Fruit fly (Drosophila melanogaster) whole organism, prepupa: ENCODE data around the gene Ir94d.

Experiments used
- Blimp-1 ChIP-seq: fragments of 200-800 bp; sonication (Bioruptor generic); optimal IDR thresholded peaks from 3 replicates; lab custom pipeline; 2017; ENCODE audit warnings: missing biosample characterization, missing genetic modification characterization, mild to moderate bottlenecking, moderate library complexity, missing genetic modification reagents
- CG10631 ChIP-seq: fragments of 200-800 bp; sonication (Bioruptor generic); optimal IDR thresholded peaks from 2 replicates; lab custom pipeline; 2016; ENCODE audit warnings: missing biosample characterization, missing genetic modification characterization
- CG11294 ChIP-seq: fragments of 200-800 bp; sonication (Bioruptor generic); IDR thresholded peaks from 2 replicates; pipeline ENCODE4 v1.3.6; 2022; ENCODE audit warnings: missing biosample characterization, missing genetic modification characterization
- CG11762 ChIP-seq: fragments of 200-800 bp; sonication (Bioruptor generic); optimal IDR thresholded peaks from 3 replicates; lab custom pipeline; 2016; ENCODE audit warnings: missing biosample characterization, missing genetic modification characterization; ENCODE audit not compliant: insufficient read depth
- CG11902 ChIP-seq: fragments of 200-800 bp; sonication (Bioruptor generic); optimal IDR thresholded peaks from 3 replicates; lab custom pipeline; 2016; ENCODE audit warnings: missing biosample characterization, missing genetic modification characterization
- CG15336 ChIP-seq: fragments of 200-800 bp; sonication (Bioruptor generic); IDR thresholded peaks from 2 replicates; pipeline ENCODE4 v1.3.6; 2022; ENCODE audit warnings: missing biosample characterization, missing genetic modification characterization
- CG16779 ChIP-seq: fragments of 200-800 bp; sonication (Bioruptor generic); optimal IDR thresholded peaks from 3 replicates; lab custom pipeline; 2017; ENCODE audit warnings: missing biosample characterization, mild to moderate bottlenecking, missing genetic modification characterization
- CG31627 ChIP-seq: fragments of 200-800 bp; sonication (Bioruptor generic); optimal IDR thresholded peaks from 3 replicates; lab custom pipeline; 2016; ENCODE audit warnings: missing biosample characterization, missing genetic modification characterization
- CG32006 ChIP-seq: fragments of 200-800 bp; sonication (Bioruptor generic); optimal IDR thresholded peaks from 3 replicates; lab custom pipeline; 2017; ENCODE audit warnings: missing biosample characterization, mild to moderate bottlenecking, missing genetic modification characterization
- CG34406 ChIP-seq: fragments of 200-800 bp; sonication (Bioruptor generic); optimal IDR thresholded peaks from 3 replicates; lab custom pipeline; 2016; ENCODE audit warnings: missing biosample characterization, missing genetic modification characterization
- CG3919 ChIP-seq: fragments of 200-800 bp; sonication (Bioruptor generic); optimal IDR thresholded peaks from 3 replicates; lab custom pipeline; 2016; ENCODE audit warnings: missing biosample characterization, missing genetic modification characterization
- CG4318 ChIP-seq: fragments of 200-800 bp; sonication (Bioruptor generic); optimal IDR thresholded peaks from 3 replicates; lab custom pipeline; 2017; ENCODE audit warnings: missing biosample characterization, mild to moderate bottlenecking, missing genetic modification characterization
- CG6163 ChIP-seq: fragments of 200-800 bp; sonication (Bioruptor generic); IDR thresholded peaks from 3 replicates; pipeline ENCODE4 v1.3.6; 2022; ENCODE audit warnings: missing biosample characterization, missing genetic modification characterization
- CG6276 ChIP-seq: fragments of 200-800 bp; sonication (Bioruptor generic); optimal IDR thresholded peaks from 2 replicates; lab custom pipeline; 2017; ENCODE audit warnings: missing biosample characterization, mild to moderate bottlenecking, missing genetic modification characterization
- CG6808 ChIP-seq: fragments of 200-800 bp; sonication (Bioruptor generic); optimal IDR thresholded peaks from 3 replicates; lab custom pipeline; 2017; ENCODE audit warnings: missing biosample characterization, missing genetic modification characterization, mild to moderate bottlenecking, moderate library complexity, missing genetic modification reagents
- CG6854 ChIP-seq: fragments of 200-800 bp; sonication (Bioruptor generic); optimal IDR thresholded peaks from 2 replicates; lab custom pipeline; 2017; ENCODE audit warnings: missing biosample characterization, mild to moderate bottlenecking, missing genetic modification characterization
- CG7368 ChIP-seq: fragments of 200-800 bp; sonication (Bioruptor generic); optimal IDR thresholded peaks from 3 replicates; lab custom pipeline; 2016; ENCODE audit warnings: missing biosample characterization, missing genetic modification characterization
- CG8119 ChIP-seq: fragments of 200-800 bp; sonication (Bioruptor generic); IDR thresholded peaks from 3 replicates; pipeline ENCODE4 v1.3.6; 2022; ENCODE audit warnings: missing biosample characterization, missing genetic modification characterization
- CG8319 ChIP-seq: fragments of 200-800 bp; sonication (Bioruptor generic); optimal IDR thresholded peaks from 3 replicates; lab custom pipeline; 2016; ENCODE audit warnings: missing biosample characterization, missing genetic modification characterization
- CG8632 ChIP-seq: fragments of 200-800 bp; sonication (Bioruptor generic); optimal IDR thresholded peaks from 3 replicates; lab custom pipeline; 2016; ENCODE audit warnings: missing biosample characterization, missing genetic modification characterization
- CG9139 ChIP-seq: fragments of 200-800 bp; sonication (Bioruptor generic); optimal IDR thresholded peaks from 3 replicates; lab custom pipeline; 2017; ENCODE audit warnings: missing biosample characterization, mild to moderate bottlenecking, missing genetic modification characterization
- Eip75B ChIP-seq: fragments of 200-800 bp; sonication (Bioruptor generic); optimal IDR thresholded peaks from 3 replicates; lab custom pipeline; 2016; ENCODE audit warnings: missing biosample characterization, missing genetic modification characterization
- Eip78C ChIP-seq: fragments of 200-800 bp; sonication (Bioruptor generic); peaks from one replicate; lab custom pipeline; 2016; ENCODE audit warnings: missing biosample characterization, missing genetic modification characterization
- Eip93F ChIP-seq: fragments of 200-800 bp; sonication (Bioruptor generic); optimal IDR thresholded peaks from 2 replicates; lab custom pipeline; 2016; ENCODE audit warnings: missing biosample characterization, mild to moderate bottlenecking, missing genetic modification characterization
- Ets21C ChIP-seq: fragments of 200-800 bp; sonication (Bioruptor generic); optimal IDR thresholded peaks from 3 replicates; lab custom pipeline; 2016; ENCODE audit warnings: missing biosample characterization, missing genetic modification characterization
- Ets96B ChIP-seq: fragments of 200-800 bp; optimal IDR thresholded peaks from 2 replicates; lab custom pipeline; 2019; ENCODE audit warnings: missing biosample characterization, mild to moderate bottlenecking, missing genetic modification characterization, moderate library complexity
- Gug ChIP-seq: fragments of 200-800 bp; sonication (Bioruptor generic); IDR thresholded peaks from 2 replicates; pipeline ENCODE4 v1.3.6; 2022; ENCODE audit warnings: missing biosample characterization, missing genetic modification characterization
- Hr38 ChIP-seq: sonication (Bioruptor generic); optimal IDR thresholded peaks from 2 replicates; lab custom pipeline; 2016; ENCODE audit warnings: missing biosample characterization, missing genetic modification characterization
- Hr39 ChIP-seq: fragments of 200-800 bp; sonication (Bioruptor generic); optimal IDR thresholded peaks from 2 replicates; lab custom pipeline; 2016; ENCODE audit warnings: missing biosample characterization, missing genetic modification characterization
- Hr4 ChIP-seq: fragments of 200-800 bp; sonication (Bioruptor generic); optimal IDR thresholded peaks from 3 replicates; lab custom pipeline; 2016; ENCODE audit warnings: missing biosample characterization, missing genetic modification characterization
- Lpt ChIP-seq: fragments of 200-800 bp; sonication (Bioruptor generic); optimal IDR thresholded peaks from 3 replicates; lab custom pipeline; 2016; ENCODE audit warnings: missing biosample characterization, missing genetic modification characterization
- Met ChIP-seq: fragments of 200-800 bp; sonication (Bioruptor generic); optimal IDR thresholded peaks from 3 replicates; lab custom pipeline; 2016; ENCODE audit warnings: missing biosample characterization, missing genetic modification characterization
- OdsH ChIP-seq: fragments of 200-800 bp; sonication (Bioruptor generic); optimal IDR thresholded peaks from 3 replicates; lab custom pipeline; 2016; ENCODE audit warnings: missing biosample characterization, missing genetic modification characterization
- Smox ChIP-seq: fragments of 200-800 bp; sonication (Bioruptor generic); optimal IDR thresholded peaks from 3 replicates; lab custom pipeline; 2016; ENCODE audit warnings: missing biosample characterization, missing genetic modification characterization
- Sox14 ChIP-seq: fragments of 200-800 bp; sonication (Bioruptor generic); optimal IDR thresholded peaks from 3 replicates; lab custom pipeline; 2016; ENCODE audit warnings: missing biosample characterization, missing genetic modification characterization
- achi ChIP-seq: fragments of 200-800 bp; sonication (Bioruptor generic); optimal IDR thresholded peaks from 3 replicates; lab custom pipeline; 2016; ENCODE audit warnings: missing biosample characterization, missing genetic modification characterization
- acj6 ChIP-seq: fragments of 200-800 bp; sonication (Bioruptor generic); optimal IDR thresholded peaks from 3 replicates; lab custom pipeline; 2016; ENCODE audit warnings: missing biosample characterization, missing genetic modification characterization
- dac ChIP-seq: fragments of 200-800 bp; sonication (Bioruptor generic); optimal IDR thresholded peaks from 2 replicates; lab custom pipeline; 2017; ENCODE audit warnings: missing biosample characterization, mild to moderate bottlenecking, missing genetic modification characterization
- eg ChIP-seq: fragments of 200-800 bp; sonication (Bioruptor generic); IDR thresholded peaks from 3 replicates; pipeline ENCODE4 v1.3.6; 2022; ENCODE audit warnings: missing biosample characterization, missing genetic modification characterization
- esn ChIP-seq: fragments of 200-800 bp; sonication (Bioruptor generic); optimal IDR thresholded peaks from 2 replicates; lab custom pipeline; 2016; ENCODE audit warnings: missing biosample characterization, mild to moderate bottlenecking, missing genetic modification characterization, moderate library complexity
- fd59A ChIP-seq: fragments of 200-800 bp; sonication (Bioruptor generic); optimal IDR thresholded peaks from 2 replicates; lab custom pipeline; 2017; ENCODE audit warnings: missing biosample characterization, mild to moderate bottlenecking, missing genetic modification characterization, missing genetic modification reagents
- pdm3 ChIP-seq: fragments of 200-800 bp; sonication (Bioruptor generic); optimal IDR thresholded peaks from 3 replicates; lab custom pipeline; 2016; ENCODE audit warnings: missing biosample characterization, missing genetic modification characterization
- salr ChIP-seq, 2 experiments: fragments of 200-800 bp; sonication (Bioruptor generic); optimal IDR thresholded peaks; 3 replicates each; lab custom pipeline; 2016 to 2018; ENCODE audit warnings: missing biosample characterization in 2 of 2, missing genetic modification characterization in 2 of 2, mild to moderate bottlenecking in 1 of 2
- spab ChIP-seq: fragments of 200-800 bp; sonication (Bioruptor generic); optimal IDR thresholded peaks from 2 replicates; lab custom pipeline; 2017; ENCODE audit warnings: missing biosample characterization, mild to moderate bottlenecking, missing genetic modification characterization, missing genetic modification reagents
- ss ChIP-seq, 2 experiments: fragments of 200-800 bp; sonication (Bioruptor generic); optimal IDR thresholded peaks; 2 replicates in 1 of 2; 3 replicates in 1 of 2; lab custom pipeline; 2017 to 2018; ENCODE audit warnings: mild to moderate bottlenecking in 2 of 2, missing biosample characterization in 2 of 2, missing genetic modification characterization in 2 of 2, moderate library complexity in 1 of 2
- svp ChIP-seq: fragments of 200-800 bp; sonication (Bioruptor generic); peaks from one replicate; lab custom pipeline; 2016; ENCODE audit warnings: missing biosample characterization, missing genetic modification characterization
- topi ChIP-seq: fragments of 200-800 bp; sonication (Bioruptor generic); optimal IDR thresholded peaks from 3 replicates; lab custom pipeline; 2016; ENCODE audit warnings: missing biosample characterization, missing genetic modification characterization

Ir94d gene

DNA sequence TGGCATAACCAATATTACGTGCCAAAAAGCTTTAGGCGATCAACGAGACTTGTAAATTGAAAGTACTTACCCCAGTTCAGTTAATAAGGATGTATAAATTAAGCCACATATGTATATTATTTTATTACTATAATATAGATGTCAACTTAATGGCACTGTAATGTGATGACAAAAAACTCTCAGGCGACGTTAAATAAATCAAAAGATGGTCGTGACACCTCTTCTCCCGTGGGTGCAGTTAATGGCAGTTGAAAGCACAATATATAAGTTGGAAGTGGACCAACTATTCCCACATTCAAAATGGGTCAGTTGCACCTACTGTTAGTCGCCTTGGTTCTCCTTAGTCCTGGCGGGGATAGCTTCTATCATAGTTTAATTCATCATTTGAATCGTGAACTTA, at the start of gene Ir94d:
Gene Ir94d (plus strand): TSS at position 301 of the 400 bp plus-strand sequence.
- TF ChIP-seq Gug: no peak
- no peak for TF ChIP-seq CG11294 (GFP tag; lab: Robert Waterston, UW)

- no peak for TF ChIP-seq CG6276 (GFP tag; lab: Kevin White, UChicago)
- peak; percentile 52 for TF ChIP-seq OdsH (GFP tag; lab: Kevin White, UChicago)
- peak; percentile 43; the same call in 1 of the 2 replicates for TF ChIP-seq Gug
- TF ChIP-seq CG8319 (GFP tag; lab: Kevin White, UChicago): no peak
- TF ChIP-seq topi: peak; percentile 53
- peak; percentile 43 for TF ChIP-seq Hr39 (GFP tag; lab: Kevin White, UChicago)
- TF ChIP-seq acj6 (GFP tag; lab: Kevin White, UChicago): peak; percentile 36
- no peak for TF ChIP-seq CG8632 (GFP tag; lab: Kevin White, UChicago)
- TF ChIP-seq CG3919 (GFP tag; lab: Kevin White, UChicago): peak; percentile 62
- TF ChIP-seq Sox14 (GFP tag; lab: Kevin White, UChicago): peak; percentile 33
- TF ChIP-seq Hr4 (GFP tag; lab: Kevin White, UChicago): peak; percentile 58
- peak; percentile 37 for TF ChIP-seq Smox
- TF ChIP-seq esn (GFP tag; lab: Kevin White, UChicago): peak; percentile 52
- no peak for TF ChIP-seq spab
- TF ChIP-seq Ets21C (GFP tag; lab: Kevin White, UChicago): peak; percentile 38
- TF ChIP-seq Ets96B: peak; percentile 3
- TF ChIP-seq pdm3: peak; percentile 50
- TF ChIP-seq fd59A (GFP tag; lab: Kevin White, UChicago): no peak
- peak; percentile 45 for TF ChIP-seq CG11762 (GFP tag; lab: Kevin White, UChicago)
- TF ChIP-seq Eip78C (GFP tag; lab: Kevin White, UChicago): peak; percentile 79
- TF ChIP-seq Hr38 (GFP tag; lab: Kevin White, UChicago): no peak
- TF ChIP-seq Eip93F (GFP tag; lab: Kevin White, UChicago): no peak
- TF ChIP-seq dac (GFP tag; lab: Kevin White, UChicago): no peak
- no peak for TF ChIP-seq CG4318 (GFP tag; lab: Kevin White, UChicago)
- TF ChIP-seq CG9139: no peak
- TF ChIP-seq CG11294 (GFP tag; lab: Robert Waterston, UW): peak; percentile 24; the same call in 1 of the 2 replicates
- TF ChIP-seq ss (GFP tag; optimal IDR thresholded peaks at IDR 0.05; lab: Kevin White, UChicago): peak in 1 of 2 experiments; percentile 20
- peak; percentile 46 for TF ChIP-seq Met (GFP tag; lab: Kevin White, UChicago)
- TF ChIP-seq CG6854 (GFP tag; lab: Kevin White, UChicago): no peak
- peak; percentile 36 for TF ChIP-seq CG6808 (GFP tag; lab: Kevin White, UChicago)
- peak; percentile 61; the same call in 1 of the 3 replicates for TF ChIP-seq CG8119 (GFP tag; lab: Robert Waterston, UW)
- TF ChIP-seq CG16779 (tag; lab: Kevin White, UChicago): no peak
- TF ChIP-seq Lpt (GFP tag; lab: Kevin White, UChicago): peak; percentile 47
- TF ChIP-seq achi (GFP tag; lab: Kevin White, UChicago): peak; percentile 57
- peak; percentile 27 for TF ChIP-seq CG34406 (GFP tag; lab: Kevin White, UChicago)
- TF ChIP-seq Eip75B (GFP tag; lab: Kevin White, UChicago): peak; percentile 1
- peak; percentile 66 for TF ChIP-seq CG10631
- TF ChIP-seq CG32006: peak; percentile 55
- TF ChIP-seq svp (GFP tag; lab: Kevin White, UChicago): peak; percentile 88
- TF ChIP-seq CG31627 (GFP tag; lab: Kevin White, UChicago): peak; percentile 49
- peak; percentile 20 for TF ChIP-seq CG7368 (GFP tag; lab: Kevin White, UChicago)
- TF ChIP-seq Blimp-1 (GFP tag; lab: Kevin White, UChicago): no peak
- peak; percentile 29 for TF ChIP-seq CG11902 (GFP tag; lab: Kevin White, UChicago)
- TF ChIP-seq salr (GFP tag; optimal IDR thresholded peaks at IDR 0.05; lab: Kevin White, UChicago): peak in 1 of 2 experiments; percentile 38
- TF ChIP-seq CG15336 (GFP tag; lab: Robert Waterston, UW): peak; percentile 58
- TF ChIP-seq CG6163: peak; percentile 54; the same call in 2 of the 3 replicates
- peak; percentile 65; the same call in 2 of the 3 replicates for TF ChIP-seq eg (GFP tag; lab: Robert Waterston, UW)
Measured at dm6 chr3R:23355829-23356738, 46.5 kb upstream of the Ir94d start, which contains the start of the genes ATPsynCF6 and Sec13. Gene ATPsynCF6 (minus strand): TSS chr3R:23356064. Gene Sec13 (plus strand): TSS chr3R:23356278.
